Fruit fly (Drosophila melanogaster): ENCODE measurements around the gene CG10713.

DNA sequence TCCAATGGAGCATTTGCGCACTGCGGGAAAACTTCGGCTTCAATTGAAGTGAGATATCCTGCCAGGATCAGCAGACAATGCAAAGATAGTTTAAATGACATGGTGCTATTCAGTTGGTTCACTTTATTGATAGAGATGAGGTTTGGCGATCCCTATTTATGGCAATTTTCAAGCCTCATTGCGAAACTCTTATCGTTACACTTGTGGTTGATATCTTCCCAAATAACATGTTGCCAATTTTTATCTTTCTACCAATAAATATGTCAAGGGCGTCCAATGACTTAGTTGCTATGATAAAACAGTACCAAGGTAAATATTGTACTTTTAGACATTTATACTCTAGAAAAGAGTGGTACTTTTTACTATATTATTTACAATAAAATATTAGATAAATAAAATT, 11.0 kb downstream of the CG10713 start, which contains the start of gene CG33263:
- TF ChIP-seq CTCF (optimal IDR thresholded peaks at IDR 0.05): no peak
- no peak for TF ChIP-seq CG8478 (optimal IDR thresholded peaks at IDR 0.05)

Measured in S2 (cell line).